Fruit fly (Drosophila melanogaster) whole organism, embryonic: Measurements from ENCODE around the gene Ilp5.

Source experiments
- ATbp ChIP-seq: fragments of 200-800 bp; sonication (Bioruptor generic); optimal IDR thresholded peaks from 2 replicates; lab custom pipeline; 2017; ENCODE audit warnings: missing biosample characterization, mild to moderate bottlenecking, missing genetic modification characterization, missing genetic modification reagents
- Ada2b ChIP-seq: fragments of 200-800 bp; sonication (Bioruptor generic); IDR thresholded peaks from 2 replicates; pipeline ENCODE4 v1.3.6; 2022; ENCODE audit warnings: missing biosample characterization, missing genetic modification characterization
- Atf-2 ChIP-seq: fragments of 200-800 bp; sonication (Bioruptor generic); optimal IDR thresholded peaks from 2 replicates; lab custom pipeline; 2016; ENCODE audit warnings: missing biosample characterization, missing genetic modification characterization
- B-H1 ChIP-seq: fragments of 200-800 bp; sonication (Bioruptor generic); IDR thresholded peaks from 3 replicates; pipeline ENCODE4 v1.3.6; 2022; ENCODE audit warnings: missing biosample characterization, missing genetic modification characterization
- C15 ChIP-seq: fragments of 200-800 bp; sonication (Bioruptor generic); IDR thresholded peaks from 3 replicates; pipeline ENCODE4 v1.3.6; 2022; ENCODE audit warnings: missing biosample characterization, missing genetic modification characterization
- CG10274 ChIP-seq: fragments of 200-800 bp; sonication (Bioruptor generic); optimal IDR thresholded peaks from 3 replicates; lab custom pipeline; 2017; ENCODE audit warnings: missing biosample characterization, mild to moderate bottlenecking, missing genetic modification characterization
- CG11456 ChIP-seq: fragments of 200-800 bp; sonication (Bioruptor generic); IDR thresholded peaks from 3 replicates; pipeline ENCODE4 v1.3.6; 2022; ENCODE audit warnings: missing biosample characterization, missing genetic modification characterization
- CG11504 ChIP-seq: fragments of 200-800 bp; sonication (Bioruptor generic); optimal IDR thresholded peaks from 3 replicates; lab custom pipeline; 2019; ENCODE audit warnings: missing biosample characterization, mild to moderate bottlenecking, missing genetic modification characterization, moderate library complexity
- CG12659 ChIP-seq: fragments of 200-800 bp; sonication (Bioruptor generic); optimal IDR thresholded peaks from 3 replicates; lab custom pipeline; 2017; ENCODE audit warnings: mild to moderate bottlenecking, missing biosample characterization, missing genetic modification reagents, missing genetic modification characterization
- CG13296 ChIP-seq: fragments of 200-800 bp; sonication (Bioruptor generic); optimal IDR thresholded peaks from 3 replicates; lab custom pipeline; 2018; ENCODE audit warnings: missing biosample characterization, mild to moderate bottlenecking, missing genetic modification characterization
- CG15269 ChIP-seq: fragments of 200-800 bp; sonication (Bioruptor generic); optimal IDR thresholded peaks from 2 replicates; lab custom pipeline; 2018; ENCODE audit warnings: missing biosample characterization, mild to moderate bottlenecking, missing genetic modification characterization, moderate library complexity
- CG15696 ChIP-seq: fragments of 200-800 bp; sonication (Bioruptor generic); optimal IDR thresholded peaks from 2 replicates; lab custom pipeline; 2019; ENCODE audit warnings: missing biosample characterization, mild to moderate bottlenecking, missing genetic modification characterization, moderate library complexity
- CG16779 ChIP-seq: fragments of 200-800 bp; sonication (Bioruptor generic); IDR thresholded peaks from 2 replicates; pipeline ENCODE4 v1.3.6; 2022; ENCODE audit warnings: missing biosample characterization, missing genetic modification characterization
- CG30020 ChIP-seq: fragments of 200-800 bp; optimal IDR thresholded peaks from 2 replicates; lab custom pipeline; 2019; ENCODE audit warnings: missing biosample characterization, mild to moderate bottlenecking, missing genetic modification characterization, moderate library complexity
- CG34422 ChIP-seq: fragments of 200-800 bp; sonication (Bioruptor generic); IDR thresholded peaks from 3 replicates; pipeline ENCODE4 v1.3.6; 2022; ENCODE audit warnings: missing biosample characterization, missing genetic modification characterization
- CG3847 ChIP-seq: fragments of 200-800 bp; sonication (Bioruptor generic); IDR thresholded peaks from 2 replicates; pipeline ENCODE4 v1.3.6; 2022; ENCODE audit warnings: missing biosample characterization, missing genetic modification characterization
- CG4617 ChIP-seq: fragments of 200-800 bp; sonication (Bioruptor generic); optimal IDR thresholded peaks from 3 replicates; lab custom pipeline; 2016; ENCODE audit warnings: missing biosample characterization, missing genetic modification characterization, borderline replicate concordance
- CG6791 ChIP-seq: fragments of 200-800 bp; sonication (Bioruptor generic); IDR thresholded peaks from 3 replicates; pipeline ENCODE4 v1.3.6; 2022; ENCODE audit warnings: missing biosample characterization, missing genetic modification characterization; ENCODE audit not compliant: partially characterized antibody
- CG8089 ChIP-seq: fragments of 200-800 bp; sonication (Bioruptor generic); optimal IDR thresholded peaks from 3 replicates; lab custom pipeline; 2016; ENCODE audit warnings: missing biosample characterization, missing genetic modification characterization
- CG8388 ChIP-seq: fragments of 200-800 bp; sonication (Bioruptor generic); optimal IDR thresholded peaks from 2 replicates; lab custom pipeline; 2019; ENCODE audit warnings: missing biosample characterization, mild to moderate bottlenecking, missing genetic modification characterization, moderate library complexity
- CG9609 ChIP-seq: fragments of 200-800 bp; sonication (Bioruptor generic); optimal IDR thresholded peaks from 3 replicates; lab custom pipeline; 2016; ENCODE audit warnings: missing biosample characterization, missing genetic modification characterization
- D19B ChIP-seq: fragments of 200-800 bp; sonication (Bioruptor generic); optimal IDR thresholded peaks from 2 replicates; lab custom pipeline; 2017; ENCODE audit warnings: missing biosample characterization, mild to moderate bottlenecking, missing genetic modification characterization
- Fer2 ChIP-seq: fragments of 200-800 bp; sonication (Bioruptor generic); optimal IDR thresholded peaks from 2 replicates; lab custom pipeline; 2018; ENCODE audit warnings: missing biosample characterization, mild to moderate bottlenecking, missing genetic modification characterization, moderate library complexity
- HLHmδ ChIP-seq: fragments of 200-800 bp; sonication (Bioruptor generic); optimal IDR thresholded peaks from 2 replicates; lab custom pipeline; 2018; ENCODE audit warnings: missing biosample characterization, mild to moderate bottlenecking, missing genetic modification characterization, moderate library complexity
- Hmx ChIP-seq: fragments of 200-800 bp; sonication (Bioruptor generic); optimal IDR thresholded peaks from 2 replicates; lab custom pipeline; 2016; ENCODE audit warnings: missing biosample characterization, missing genetic modification characterization
- Jarid2 ChIP-seq: fragments of 200-800 bp; sonication (Bioruptor generic); optimal IDR thresholded peaks from 3 replicates; lab custom pipeline; 2017; ENCODE audit warnings: mild to moderate bottlenecking, missing biosample characterization, missing genetic modification reagents, missing genetic modification characterization
- NC2α ChIP-seq: fragments of 200-800 bp; sonication (Bioruptor generic); optimal IDR thresholded peaks from 2 replicates; lab custom pipeline; 2016; ENCODE audit warnings: missing biosample characterization, missing genetic modification characterization
- Opbp ChIP-seq: fragments of 200-800 bp; sonication (Bioruptor generic); IDR thresholded peaks from 3 replicates; pipeline ENCODE4 v1.3.6; 2022; ENCODE audit warnings: missing biosample characterization, missing genetic modification characterization; ENCODE audit not compliant: partially characterized antibody
- Poxn ChIP-seq: fragments of 200-800 bp; sonication (Bioruptor generic); IDR thresholded peaks from 2 replicates; pipeline ENCODE4 v1.3.6; 2022; ENCODE audit warnings: missing biosample characterization, missing genetic modification characterization
- Rfx ChIP-seq: fragments of 200-800 bp; sonication (Bioruptor generic); IDR thresholded peaks from 2 replicates; pipeline ENCODE4 v1.3.6; 2022; ENCODE audit warnings: missing biosample characterization, missing genetic modification characterization
- Rx ChIP-seq: fragments of 200-800 bp; sonication (Bioruptor generic); IDR thresholded peaks from 2 replicates; pipeline ENCODE4 v1.3.6; 2022; ENCODE audit warnings: missing biosample characterization, missing genetic modification characterization
- Six4 ChIP-seq: fragments of 200-800 bp; sonication (Bioruptor generic); optimal IDR thresholded peaks from 2 replicates; lab custom pipeline; 2016; ENCODE audit warnings: missing biosample characterization, missing genetic modification characterization
- TFAM ChIP-seq: fragments of 200-800 bp; sonication (Bioruptor generic); optimal IDR thresholded peaks from 2 replicates; lab custom pipeline; 2017; ENCODE audit warnings: missing biosample characterization, missing genetic modification characterization, inconsistent platforms
- bsh ChIP-seq, 2 experiments: fragments of 200-800 bp; sonication (Bioruptor generic); optimal IDR thresholded peaks; 2 replicates each; lab custom pipeline; 2017 to 2018; ENCODE audit warnings: mild to moderate bottlenecking in 2 of 2, missing biosample characterization in 2 of 2, missing genetic modification characterization in 2 of 2, moderate library complexity in 1 of 2
- chn ChIP-seq: fragments of 200-800 bp; sonication (Bioruptor generic); optimal IDR thresholded peaks from 2 replicates; lab custom pipeline; 2016; ENCODE audit warnings: missing biosample characterization, missing genetic modification characterization
- crc ChIP-seq: fragments of 200-800 bp; sonication (Bioruptor generic); optimal IDR thresholded peaks from 2 replicates; lab custom pipeline; 2016; ENCODE audit warnings: missing biosample characterization, missing genetic modification characterization
- dimm ChIP-seq: fragments of 200-800 bp; sonication (Bioruptor generic); IDR thresholded peaks from 2 replicates; pipeline ENCODE4 v1.3.6; 2022; ENCODE audit warnings: missing biosample characterization, missing genetic modification characterization
- dmrt99B ChIP-seq: fragments of 200-800 bp; sonication (Bioruptor generic); optimal IDR thresholded peaks from 2 replicates; lab custom pipeline; 2018; ENCODE audit warnings: missing biosample characterization, mild to moderate bottlenecking, missing genetic modification characterization, moderate library complexity
- ems ChIP-seq: fragments of 200-800 bp; sonication (Bioruptor generic); optimal IDR thresholded peaks from 3 replicates; lab custom pipeline; 2016; ENCODE audit warnings: missing biosample characterization, missing genetic modification characterization
- exex ChIP-seq: fragments of 200-800 bp; sonication (Bioruptor generic); optimal IDR thresholded peaks from 4 replicates; lab custom pipeline; 2018; ENCODE audit warnings: missing biosample characterization, mild to moderate bottlenecking, missing genetic modification characterization, moderate library complexity
- gcm ChIP-seq: fragments of 200-800 bp; sonication (Bioruptor generic); optimal IDR thresholded peaks from 2 replicates; lab custom pipeline; 2019; ENCODE audit warnings: missing biosample characterization, mild to moderate bottlenecking, missing genetic modification characterization, moderate library complexity
- gfzf ChIP-seq: fragments of 200-800 bp; sonication (Bioruptor generic); optimal IDR thresholded peaks from 2 replicates; lab custom pipeline; 2016; ENCODE audit warnings: missing biosample characterization, mild to moderate bottlenecking, missing genetic modification characterization, moderate library complexity
- gsb ChIP-seq: fragments of 200-800 bp; sonication (Bioruptor generic); IDR thresholded peaks from 2 replicates; pipeline ENCODE4 v1.3.6; 2022; ENCODE audit warnings: missing biosample characterization, missing genetic modification characterization
- lilli ChIP-seq: fragments of 200-800 bp; sonication (Bioruptor generic); optimal IDR thresholded peaks from 3 replicates; lab custom pipeline; 2016; ENCODE audit warnings: missing biosample characterization, missing genetic modification characterization
- mirr ChIP-seq: fragments of 200-800 bp; sonication (Bioruptor generic); optimal IDR thresholded peaks from 3 replicates; lab custom pipeline; 2018; ENCODE audit warnings: missing biosample characterization, mild to moderate bottlenecking, missing genetic modification characterization
- nerfin-2 ChIP-seq: fragments of 200-800 bp; sonication (Bioruptor generic); IDR thresholded peaks from 2 replicates; pipeline ENCODE4 v1.3.6; 2022; ENCODE audit warnings: missing biosample characterization, missing genetic modification characterization; ENCODE audit not compliant: partially characterized antibody
- onecut ChIP-seq: fragments of 200-800 bp; sonication (Bioruptor generic); IDR thresholded peaks from 2 replicates; pipeline ENCODE4 v1.3.6; 2022; ENCODE audit warnings: missing biosample characterization, missing genetic modification characterization
- p53 ChIP-seq: fragments of 200-800 bp; sonication (Bioruptor generic); optimal IDR thresholded peaks from 2 replicates; lab custom pipeline; 2016; ENCODE audit warnings: missing biosample characterization, missing genetic modification characterization
- psq ChIP-seq: fragments of 200-800 bp; sonication (Bioruptor generic); optimal IDR thresholded peaks from 2 replicates; lab custom pipeline; 2017; ENCODE audit warnings: missing biosample characterization, missing genetic modification characterization
- toy ChIP-seq: fragments of 200-800 bp; sonication (Bioruptor generic); IDR thresholded peaks from 2 replicates; pipeline ENCODE4 v1.3.6; 2022; ENCODE audit warnings: missing biosample characterization, missing genetic modification characterization
- unc-4 ChIP-seq: fragments of 200-800 bp; sonication (Bioruptor generic); IDR thresholded peaks from 2 replicates; pipeline ENCODE4 v1.3.6; 2022; ENCODE audit warnings: missing biosample characterization, missing genetic modification characterization; ENCODE audit not compliant: partially characterized antibody

Ilp5 gene

DNA sequence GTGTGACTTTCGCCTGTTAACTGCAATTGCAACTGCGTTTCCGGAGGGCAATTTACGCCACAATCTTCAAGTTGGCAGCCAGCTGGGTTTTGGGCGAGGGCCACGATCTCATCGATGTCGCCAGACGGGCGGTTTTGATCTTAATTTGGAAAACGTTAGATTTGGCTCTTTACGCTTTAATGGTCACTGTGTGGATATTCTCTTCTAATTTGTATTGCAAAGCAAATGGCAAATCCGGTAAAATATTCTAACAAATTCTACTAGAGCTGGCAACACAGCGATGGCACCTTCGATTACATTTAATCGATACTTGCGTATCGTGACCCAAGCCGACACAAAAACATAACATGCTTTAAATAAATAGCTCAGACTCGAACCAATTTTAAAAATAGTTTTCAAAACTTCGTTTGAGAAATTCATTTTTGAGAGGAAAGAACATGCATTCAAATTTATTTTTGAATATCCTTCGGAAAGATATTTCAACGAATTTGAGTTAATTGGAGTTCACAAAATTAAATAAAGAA lies 12.9 kb upstream of the Ilp5 start, which contains the start of gene I-2 (continued):
- TF ChIP-seq CG15269 (tag; lab: Kevin White, UChicago), result no peak
- TF ChIP-seq dimm (GFP tag; lab: Robert Waterston, UW), result no peak
- TF ChIP-seq Hmx (GFP tag; lab: Kevin White, UChicago), result no peak
- TF ChIP-seq CG8089 (GFP tag; lab: Kevin White, UChicago), result no peak
- TF ChIP-seq Rfx (GFP tag; lab: Robert Waterston, UW), result peak; percentile 32; the same call in 1 of the 2 replicates
- TF ChIP-seq CG10274 (GFP tag; lab: Kevin White, UChicago), result no peak
- TF ChIP-seq chn (GFP tag; lab: Kevin White, UChicago), result peak; percentile 22
- no peak for TF ChIP-seq CG30020 (tag; lab: Kevin White, UChicago)
- no peak for TF ChIP-seq toy (GFP tag; lab: Robert Waterston, UW)
- TF ChIP-seq bsh (GFP tag; optimal IDR thresholded peaks at IDR 0.05; lab: Kevin White, UChicago), result no peak
- TF ChIP-seq Poxn (GFP tag; lab: Robert Waterston, UW), result no peak
- peak; percentile 58 for TF ChIP-seq lilli
- TF ChIP-seq NC2α (GFP tag; lab: Kevin White, UChicago), result no peak
- no peak for TF ChIP-seq exex (tag; lab: Kevin White, UChicago)
- peak; percentile 51 for TF ChIP-seq gfzf (GFP tag; lab: Kevin White, UChicago)
- peak; percentile 45 for TF ChIP-seq CG11504
- no peak for TF ChIP-seq ems (GFP tag; lab: Kevin White, UChicago)
- TF ChIP-seq CG16779 (GFP tag; lab: Robert Waterston, UW), result no peak
- peak; percentile 61 for TF ChIP-seq CG12659 (GFP tag; lab: Kevin White, UChicago)
- no peak for TF ChIP-seq CG13296
- TF ChIP-seq CG34422 (GFP tag; lab: Robert Waterston, UW), result peak; percentile 40; the same call in 1 of the 3 replicates
- no peak for TF ChIP-seq dmrt99B (tag; lab: Kevin White, UChicago)
- peak; percentile 89 for TF ChIP-seq unc-4 (GFP tag; lab: Robert Waterston, UW)
- TF ChIP-seq CG6791 (GFP tag; lab: Robert Waterston, UW), result peak; percentile 88
- TF ChIP-seq gcm (GFP tag; lab: Kevin White, UChicago), result no peak
- TF ChIP-seq nerfin-2 (GFP tag; lab: Robert Waterston, UW), result peak; percentile 77
- no peak for TF ChIP-seq onecut (GFP tag; lab: Robert Waterston, UW)
- no peak for TF ChIP-seq B-H1
- no peak for TF ChIP-seq Ada2b
- no peak for TF ChIP-seq CG3847 (GFP tag; lab: Robert Waterston, UW)
- peak; percentile 84 for TF ChIP-seq Opbp
- no peak for TF ChIP-seq CG11456 (GFP tag; lab: Robert Waterston, UW)
- TF ChIP-seq gsb, result no peak
- TF ChIP-seq Six4 (GFP tag; lab: Kevin White, UChicago), result no peak
- no peak for TF ChIP-seq psq (GFP tag; lab: Kevin White, UChicago)
- TF ChIP-seq Rx (GFP tag; lab: Robert Waterston, UW), result no peak
- no peak for TF ChIP-seq Atf-2 (GFP tag; lab: Kevin White, UChicago)
- TF ChIP-seq Fer2 (tag; lab: Kevin White, UChicago), result no peak
- no peak for TF ChIP-seq C15 (GFP tag; lab: Robert Waterston, UW)
- TF ChIP-seq p53 (GFP tag; lab: Kevin White, UChicago), result no peak
- TF ChIP-seq TFAM (GFP tag; lab: Kevin White, UChicago), result no peak
- TF ChIP-seq crc (GFP tag; lab: Kevin White, UChicago), result no peak
- no peak for TF ChIP-seq D19B
- TF ChIP-seq CG15696, result no peak
- TF ChIP-seq ATbp (GFP tag; lab: Kevin White, UChicago), result no peak
- no peak for TF ChIP-seq HLHmδ
- no peak for TF ChIP-seq CG8388 (GFP tag; lab: Kevin White, UChicago)
- peak; percentile 75 for TF ChIP-seq CG4617 (GFP tag; lab: Kevin White, UChicago)
- no peak for TF ChIP-seq CG9609 (GFP tag; lab: Kevin White, UChicago)
- TF ChIP-seq mirr (GFP tag; lab: Kevin White, UChicago), result no peak
- no peak for TF ChIP-seq Jarid2 (GFP tag; lab: Kevin White, UChicago)
